Worm (Caenorhabditis elegans) whole organism, L4/young adult: Measurements from ENCODE around the gene srg-44.

ENCODE experiments used
- W03F9.2 ChIP-seq: fragments of 150-350 bp; optimal IDR thresholded peaks from 2 replicates; lab custom pipeline; 2014; ENCODE audit warnings: missing biosample characterization, missing genetic modification characterization
- dao-5 ChIP-seq: sonication (generic microtip); optimal IDR thresholded peaks from 2 replicates; lab custom pipeline; 2016; ENCODE audit warnings: missing genotype, missing genetic modification characterization, moderate library complexity, missing compliant biosample characterization
- him-1 ChIP-seq: sonication (generic microtip); optimal IDR thresholded peaks from 2 replicates; lab custom pipeline; 2016; ENCODE audit warnings: missing genotype, missing genetic modification reagents, missing genetic modification characterization, missing compliant biosample characterization

ce11 chrV:17327867-17328266 is 730 bp upstream of the srg-44 start, which contains the start of gene sdz-16:
- TF ChIP-seq him-1 = no peak
- no peak for TF ChIP-seq W03F9.2 (tag; lab: Kevin White, UChicago)
- no peak for TF ChIP-seq dao-5
